Fruit fly (Drosophila melanogaster) whole organism, prepupa: ENCODE data around the gene Iyd.

Experiments
- CG10631 ChIP-seq: fragments of 200-800 bp; sonication (Bioruptor generic); optimal IDR thresholded peaks from 2 replicates; lab custom pipeline; 2016; ENCODE audit warnings: missing biosample characterization, missing genetic modification characterization
- CG3919 ChIP-seq: fragments of 200-800 bp; sonication (Bioruptor generic); optimal IDR thresholded peaks from 3 replicates; lab custom pipeline; 2016; ENCODE audit warnings: missing biosample characterization, missing genetic modification characterization
- CG4318 ChIP-seq: fragments of 200-800 bp; sonication (Bioruptor generic); optimal IDR thresholded peaks from 3 replicates; lab custom pipeline; 2017; ENCODE audit warnings: missing biosample characterization, mild to moderate bottlenecking, missing genetic modification characterization
- CG8632 ChIP-seq: fragments of 200-800 bp; sonication (Bioruptor generic); optimal IDR thresholded peaks from 3 replicates; lab custom pipeline; 2016; ENCODE audit warnings: missing biosample characterization, missing genetic modification characterization
- Eip75B ChIP-seq: fragments of 200-800 bp; sonication (Bioruptor generic); optimal IDR thresholded peaks from 3 replicates; lab custom pipeline; 2016; ENCODE audit warnings: missing biosample characterization, missing genetic modification characterization
- Ets21C ChIP-seq: fragments of 200-800 bp; sonication (Bioruptor generic); optimal IDR thresholded peaks from 3 replicates; lab custom pipeline; 2016; ENCODE audit warnings: missing biosample characterization, missing genetic modification characterization
- Lpt ChIP-seq: fragments of 200-800 bp; sonication (Bioruptor generic); optimal IDR thresholded peaks from 3 replicates; lab custom pipeline; 2016; ENCODE audit warnings: missing biosample characterization, missing genetic modification characterization
- acj6 ChIP-seq: fragments of 200-800 bp; sonication (Bioruptor generic); optimal IDR thresholded peaks from 3 replicates; lab custom pipeline; 2016; ENCODE audit warnings: missing biosample characterization, missing genetic modification characterization
- fd85E ChIP-seq: fragments of 200-800 bp; sonication (Bioruptor generic); optimal IDR thresholded peaks from 3 replicates; lab custom pipeline; 2016; ENCODE audit warnings: missing biosample characterization, missing genetic modification characterization

dm6 chr3L:11092610-11092961 is 3.5 kb downstream of the Iyd start:
- TF ChIP-seq Eip75B (GFP tag; lab: Kevin White, UChicago) (no peak), CG10631 (GFP tag; lab: Kevin White, UChicago) (no peak), fd85E (GFP tag; lab: Kevin White, UChicago) (no peak), CG3919 (GFP tag; lab: Kevin White, UChicago) (no peak), acj6 (GFP tag; lab: Kevin White, UChicago) (no peak), CG4318 (no peak), Lpt (GFP tag; lab: Kevin White, UChicago) (no peak), CG8632 (no peak), Ets21C (GFP tag; lab: Kevin White, UChicago) (no peak)
